Fruit fly (Drosophila melanogaster): ENCODE data around the gene ERR.
A peak's percentile ranks its signal among the peaks of the same experiment; 100 is the strongest.

Gene ERR

dm6 chr3L:8151727-8152199 is 34.7 kb downstream of the ERR start, which contains the start of gene CG13676 (continued):
- TF ChIP-seq yki (optimal IDR thresholded peaks at IDR 0.05): no peak
- TF ChIP-seq CG15601 (tag; optimal IDR thresholded peaks at IDR 0.05): no peak
- no peak for TF ChIP-seq tll (GFP tag; optimal IDR thresholded peaks at IDR 0.05)
- no peak for TF ChIP-seq HLH4C (GFP tag; IDR thresholded peaks at IDR 0.05; ENCODE audit: partially characterized antibody)
- TF ChIP-seq Fer1 (GFP tag; optimal IDR thresholded peaks at IDR 0.05): no peak
- no peak for TF ChIP-seq slp2 (GFP tag; optimal IDR thresholded peaks at IDR 0.05)
- TF ChIP-seq Bteb2 (GFP tag; optimal IDR thresholded peaks at IDR 0.05): no peak
- TF ChIP-seq CG8388 (GFP tag; optimal IDR thresholded peaks at IDR 0.05): no peak
- peak; percentile 58 for TF ChIP-seq CG12769 (tag; optimal IDR thresholded peaks at IDR 0.05)
- no peak for TF ChIP-seq tna (GFP tag; IDR thresholded peaks at IDR 0.05; ENCODE audit: partially characterized antibody)
- TF ChIP-seq ab (GFP tag; optimal IDR thresholded peaks at IDR 0.05): no peak
- TF ChIP-seq bbx (GFP tag; IDR thresholded peaks at IDR 0.05; ENCODE audit: partially characterized antibody): no peak
- TF ChIP-seq abd-A (tag; optimal IDR thresholded peaks at IDR 0.05): peak; percentile 4
- no peak for TF ChIP-seq CG2202 (tag; optimal IDR thresholded peaks at IDR 0.05)
- TF ChIP-seq CG17829 (tag; optimal IDR thresholded peaks at IDR 0.05): no peak
- TF ChIP-seq CG10321 (GFP tag; IDR thresholded peaks at IDR 0.05): no peak
- TF ChIP-seq ato (GFP tag; IDR thresholded peaks at IDR 0.05; ENCODE audit: partially characterized antibody): no peak
- no peak for TF ChIP-seq jumu (GFP tag; optimal IDR thresholded peaks at IDR 0.05)
- no peak for TF ChIP-seq tio (GFP tag; optimal IDR thresholded peaks at IDR 0.05)
- TF ChIP-seq onecut (GFP tag; IDR thresholded peaks at IDR 0.05): no peak
- TF ChIP-seq hbn (GFP tag; IDR thresholded peaks at IDR 0.05; ENCODE audit: partially characterized antibody): peak; percentile 34; the same call in 1 of the 2 replicates
- TF ChIP-seq fd3F (GFP tag; optimal IDR thresholded peaks at IDR 0.05): no peak
- TF ChIP-seq CG9609 (GFP tag; optimal IDR thresholded peaks at IDR 0.05): no peak
- TF ChIP-seq CG11560 (tag; IDR thresholded peaks at IDR 0.05): no peak
- no peak for TF ChIP-seq MESR4 (GFP tag; optimal IDR thresholded peaks at IDR 0.05)
- TF ChIP-seq CG6813 (GFP tag; optimal IDR thresholded peaks at IDR 0.05): no peak
- peak; percentile 45 for TF ChIP-seq Deaf1 (tag; optimal IDR thresholded peaks at IDR 0.05)
- 0 out of 3 replicates have a peak, but pooled peaks have one; percentile 11 for TF ChIP-seq so (GFP tag; IDR thresholded peaks at IDR 0.05)
- no peak for TF ChIP-seq CG5953 (GFP tag; IDR thresholded peaks at IDR 0.05)
- 0 out of 3 replicates have a peak, but pooled peaks have one; percentile 13 for TF ChIP-seq Dbx (GFP tag; IDR thresholded peaks at IDR 0.05)
- TF ChIP-seq mld (GFP tag; IDR thresholded peaks at IDR 0.05; ENCODE audit: partially characterized antibody): no peak
- TF ChIP-seq Atf3 (GFP tag; optimal IDR thresholded peaks at IDR 0.05): no peak
- no peak for TF ChIP-seq gcm (GFP tag; optimal IDR thresholded peaks at IDR 0.05)
- TF ChIP-seq CG33213 (GFP tag; optimal IDR thresholded peaks at IDR 0.05): no peak
- TF ChIP-seq stwl (tag; optimal IDR thresholded peaks at IDR 0.05): no peak
- no peak for TF ChIP-seq Blimp-1 (GFP tag; optimal IDR thresholded peaks at IDR 0.05)
- TF ChIP-seq pzg (GFP tag; optimal IDR thresholded peaks at IDR 0.05): no peak
- TF ChIP-seq CG1024 (GFP tag; IDR thresholded peaks at IDR 0.05): no peak
- 0 out of 3 replicates have a peak, but pooled peaks have one; percentile 27 for TF ChIP-seq CG34422 (GFP tag; IDR thresholded peaks at IDR 0.05)
- no peak for TF ChIP-seq Atf-2 (GFP tag; optimal IDR thresholded peaks at IDR 0.05)
- no peak for TF ChIP-seq Optix (GFP tag; IDR thresholded peaks at IDR 0.05)
- TF ChIP-seq CG12071 (GFP tag; optimal IDR thresholded peaks at IDR 0.05): no peak
- no peak for TF ChIP-seq CG4328 (GFP tag; optimal IDR thresholded peaks at IDR 0.05)
- no peak for TF ChIP-seq CG30431 (GFP tag; optimal IDR thresholded peaks at IDR 0.05)
- no peak for TF ChIP-seq CG30403 (GFP tag; optimal IDR thresholded peaks at IDR 0.05)
- no peak for TF ChIP-seq CG10979 (tag; optimal IDR thresholded peaks at IDR 0.05)
- 0 out of 2 replicates have a peak, but pooled peaks have one; percentile 26 for TF ChIP-seq unc-4 (GFP tag; IDR thresholded peaks at IDR 0.05; ENCODE audit: partially characterized antibody)
- no peak for TF ChIP-seq CG14860 (GFP tag; IDR thresholded peaks at IDR 0.05; ENCODE audit: partially characterized antibody)
- peak; percentile 49; the same call in 2 of the 3 replicates for TF ChIP-seq CG34224 (GFP tag; IDR thresholded peaks at IDR 0.05; ENCODE audit: partially characterized antibody)
- no peak for TF ChIP-seq psq (GFP tag; optimal IDR thresholded peaks at IDR 0.05)

Measured in whole organism, embryonic.